Fruit fly (Drosophila melanogaster) whole organism, wandering third instar larva: ENCODE measurements around the gene SP555.

Source experiments
- Hnf4 ChIP-seq: fragments of 200-800 bp; sonication (Bioruptor generic); optimal IDR thresholded peaks from 2 replicates; lab custom pipeline; 2016; ENCODE audit warnings: missing biosample characterization, mild to moderate bottlenecking, missing genetic modification characterization
- lola ChIP-seq: fragments of >200 bp; optimal IDR thresholded peaks from 2 replicates; lab custom pipeline; 2017; ENCODE audit warnings: missing biosample characterization, missing genetic modification characterization
- pan ChIP-seq: fragments of >200 bp; optimal IDR thresholded peaks from 2 replicates; lab custom pipeline; 2017
- psq ChIP-seq: fragments of 200-800 bp; sonication (Bioruptor generic); optimal IDR thresholded peaks from 3 replicates; lab custom pipeline; 2017; ENCODE audit warnings: missing biosample characterization, mild to moderate bottlenecking, missing genetic modification characterization, moderate library complexity

dm6 chr2L:5029049-5029808, 8.3 kb upstream of the SP555 start, which contains the start of gene Col4a1:
- TF ChIP-seq psq (GFP tag; lab: Kevin White, UChicago) (no peak), lola (GFP tag; lab: Kevin White, UChicago) (no peak), Hnf4 (GFP tag; lab: Kevin White, UChicago) (no peak), pan (lab: Kevin White, UChicago) (no peak)
